Fruit fly (Drosophila melanogaster) whole organism, embryonic: ENCODE data around the gene RpS5b.

Experiments
- B-H1 ChIP-seq: fragments of 200-800 bp; sonication (Bioruptor generic); IDR thresholded peaks from 3 replicates; pipeline ENCODE4 v1.3.6; 2022; ENCODE audit warnings: missing biosample characterization, missing genetic modification characterization
- CG10147 ChIP-seq: fragments of 200-800 bp; sonication (Bioruptor generic); optimal IDR thresholded peaks from 2 replicates; lab custom pipeline; 2019; ENCODE audit warnings: missing biosample characterization, mild to moderate bottlenecking, missing genetic modification characterization, moderate library complexity
- CG10321 ChIP-seq: fragments of 200-800 bp; sonication (Bioruptor generic); IDR thresholded peaks from 2 replicates; pipeline ENCODE4 v1.3.6; 2022; ENCODE audit warnings: missing biosample characterization, missing genetic modification characterization
- CG10959 ChIP-seq: fragments of 200-800 bp; sonication (Bioruptor generic); IDR thresholded peaks from 2 replicates; pipeline ENCODE4 v1.3.6; 2022; ENCODE audit warnings: missing biosample characterization, missing genetic modification characterization
- CG11085 ChIP-seq: fragments of 200-800 bp; sonication (Bioruptor generic); IDR thresholded peaks from 2 replicates; pipeline ENCODE4 v1.3.6; 2022; ENCODE audit warnings: missing biosample characterization, missing genetic modification characterization
- CG12155 ChIP-seq: fragments of 200-800 bp; sonication (Bioruptor generic); optimal IDR thresholded peaks from 3 replicates; lab custom pipeline; 2016; ENCODE audit warnings: missing biosample characterization, missing genetic modification characterization
- CG12659 ChIP-seq: fragments of 200-800 bp; sonication (Bioruptor generic); optimal IDR thresholded peaks from 3 replicates; lab custom pipeline; 2017; ENCODE audit warnings: mild to moderate bottlenecking, missing biosample characterization, missing genetic modification reagents, missing genetic modification characterization
- CG14710 ChIP-seq: fragments of 200-800 bp; sonication (Bioruptor generic); optimal IDR thresholded peaks from 3 replicates; lab custom pipeline; 2019; ENCODE audit warnings: missing biosample characterization, mild to moderate bottlenecking, missing genetic modification characterization, moderate library complexity
- CG14860 ChIP-seq: fragments of 200-800 bp; sonication (Bioruptor generic); IDR thresholded peaks from 3 replicates; pipeline ENCODE4 v1.3.6; 2022; ENCODE audit warnings: missing biosample characterization, missing genetic modification characterization; ENCODE audit not compliant: partially characterized antibody
- CG15601 ChIP-seq: fragments of 200-800 bp; sonication (Bioruptor generic); optimal IDR thresholded peaks from 3 replicates; lab custom pipeline; 2019; ENCODE audit warnings: missing biosample characterization, mild to moderate bottlenecking, missing genetic modification characterization, moderate library complexity
- CG17328 ChIP-seq: fragments of 200-800 bp; sonication (Bioruptor generic); IDR thresholded peaks from 2 replicates; pipeline ENCODE4 v1.3.6; 2022; ENCODE audit warnings: missing biosample characterization, missing genetic modification characterization
- CG17568 ChIP-seq: fragments of 200-800 bp; sonication (Bioruptor generic); optimal IDR thresholded peaks from 2 replicates; lab custom pipeline; 2018; ENCODE audit warnings: missing biosample characterization, mild to moderate bottlenecking, missing genetic modification characterization, moderate library complexity
- CG17829 ChIP-seq: fragments of 200-800 bp; optimal IDR thresholded peaks from 2 replicates; lab custom pipeline; 2019; ENCODE audit warnings: missing biosample characterization, mild to moderate bottlenecking, missing genetic modification characterization, moderate library complexity
- CG32767 ChIP-seq: fragments of 200-800 bp; sonication (Bioruptor generic); IDR thresholded peaks from 2 replicates; pipeline ENCODE4 v1.3.6; 2022; ENCODE audit warnings: missing biosample characterization, missing genetic modification characterization
- CG34422 ChIP-seq: fragments of 200-800 bp; sonication (Bioruptor generic); IDR thresholded peaks from 3 replicates; pipeline ENCODE4 v1.3.6; 2022; ENCODE audit warnings: missing biosample characterization, missing genetic modification characterization
- CG3995 ChIP-seq: fragments of 200-800 bp; sonication (Bioruptor generic); optimal IDR thresholded peaks from 3 replicates; lab custom pipeline; 2016; ENCODE audit warnings: missing biosample characterization, missing genetic modification characterization
- CG42726 ChIP-seq: fragments of 200-800 bp; sonication (Bioruptor generic); IDR thresholded peaks from 2 replicates; pipeline ENCODE4 v1.3.6; 2022; ENCODE audit warnings: missing biosample characterization, missing genetic modification characterization; ENCODE audit not compliant: partially characterized antibody
- CG4617 ChIP-seq: fragments of 200-800 bp; sonication (Bioruptor generic); optimal IDR thresholded peaks from 3 replicates; lab custom pipeline; 2016; ENCODE audit warnings: missing biosample characterization, missing genetic modification characterization, borderline replicate concordance
- CG5180 ChIP-seq: fragments of 200-800 bp; sonication (Bioruptor generic); optimal IDR thresholded peaks from 3 replicates; lab custom pipeline; 2017; ENCODE audit warnings: missing biosample characterization, missing genetic modification characterization, mild to moderate bottlenecking, moderate library complexity, missing genetic modification reagents
- CG6689 ChIP-seq: fragments of 200-800 bp; sonication (Bioruptor generic); IDR thresholded peaks from 2 replicates; pipeline ENCODE4 v1.3.6; 2022; ENCODE audit warnings: missing biosample characterization, missing genetic modification characterization
- CG8388 ChIP-seq: fragments of 200-800 bp; sonication (Bioruptor generic); optimal IDR thresholded peaks from 2 replicates; lab custom pipeline; 2019; ENCODE audit warnings: missing biosample characterization, mild to moderate bottlenecking, missing genetic modification characterization, moderate library complexity
- CG9437 ChIP-seq: fragments of 200-800 bp; sonication (Bioruptor generic); optimal IDR thresholded peaks from 2 replicates; lab custom pipeline; 2018; ENCODE audit warnings: missing biosample characterization, mild to moderate bottlenecking, missing genetic modification characterization
- D ChIP-seq, 2 experiments: fragments of 200-800 bp in 1 of 2; fragments of >200 bp in 1 of 2; sonication (Bioruptor generic) in 1 of 2; optimal IDR thresholded peaks; 2 replicates in 1 of 2; 3 replicates in 1 of 2; lab custom pipeline; 2017; ENCODE audit warnings: mild to moderate bottlenecking in 1 of 2, missing biosample characterization in 1 of 2, missing genetic modification characterization in 1 of 2, missing genetic modification reagents in 1 of 2
- E2f1 ChIP-seq: fragments of 200-800 bp; sonication (Bioruptor generic); IDR thresholded peaks from 2 replicates; pipeline ENCODE4 v1.3.6; 2022; ENCODE audit warnings: missing biosample characterization, missing genetic modification characterization
- HmgZ ChIP-seq: fragments of 200-800 bp; sonication (Bioruptor generic); optimal IDR thresholded peaks from 2 replicates; lab custom pipeline; 2018; ENCODE audit warnings: missing biosample characterization, mild to moderate bottlenecking, missing genetic modification characterization
- Lim3 ChIP-seq: fragments of 200-800 bp; sonication (Bioruptor generic); IDR thresholded peaks from 2 replicates; pipeline ENCODE4 v1.3.6; 2022; ENCODE audit warnings: missing biosample characterization, missing genetic modification characterization
- Mes4 ChIP-seq: fragments of 200-800 bp; sonication (Bioruptor generic); optimal IDR thresholded peaks from 2 replicates; lab custom pipeline; 2016; ENCODE audit warnings: missing biosample characterization, missing genetic modification characterization
- NfI ChIP-seq: fragments of 200-800 bp; sonication (Bioruptor generic); optimal IDR thresholded peaks from 3 replicates; lab custom pipeline; 2018; ENCODE audit warnings: missing biosample characterization, mild to moderate bottlenecking, missing genetic modification characterization, moderate library complexity
- Rx ChIP-seq: fragments of 200-800 bp; sonication (Bioruptor generic); IDR thresholded peaks from 2 replicates; pipeline ENCODE4 v1.3.6; 2022; ENCODE audit warnings: missing biosample characterization, missing genetic modification characterization
- Spps ChIP-seq: fragments of 200-800 bp; sonication (Bioruptor generic); optimal IDR thresholded peaks from 2 replicates; lab custom pipeline; 2018; ENCODE audit warnings: missing biosample characterization, mild to moderate bottlenecking, missing genetic modification characterization
- Sry-β ChIP-seq: fragments of 200-800 bp; sonication (Bioruptor generic); optimal IDR thresholded peaks from 2 replicates; lab custom pipeline; 2018; ENCODE audit warnings: missing biosample characterization, mild to moderate bottlenecking, missing genetic modification characterization, moderate library complexity
- Xbp1 ChIP-seq: fragments of 200-800 bp; sonication (Bioruptor generic); optimal IDR thresholded peaks from 3 replicates; lab custom pipeline; 2016; ENCODE audit warnings: missing biosample characterization, mild to moderate bottlenecking, missing genetic modification characterization
- aop ChIP-seq: fragments of 200-800 bp; sonication (Bioruptor generic); IDR thresholded peaks from 2 replicates; pipeline ENCODE4 v1.3.6; 2022; ENCODE audit warnings: missing biosample characterization, missing genetic modification characterization
- crp ChIP-seq, 2 experiments: fragments of 200-800 bp; sonication (Bioruptor generic); optimal IDR thresholded peaks; 2 replicates in 1 of 2; 3 replicates in 1 of 2; lab custom pipeline; 2017; ENCODE audit warnings: missing biosample characterization in 2 of 2, missing genetic modification characterization in 2 of 2, mild to moderate bottlenecking in 1 of 2, moderate library complexity in 1 of 2
- en ChIP-seq: fragments of 200-800 bp; sonication (Bioruptor generic); optimal IDR thresholded peaks from 2 replicates; lab custom pipeline; 2016; ENCODE audit warnings: missing biosample characterization, missing genetic modification characterization
- ewg ChIP-seq: fragments of 200-800 bp; sonication (Bioruptor generic); optimal IDR thresholded peaks from 3 replicates; lab custom pipeline; 2017; ENCODE audit warnings: mild to moderate bottlenecking, missing biosample characterization, missing genetic modification reagents, missing genetic modification characterization
- exex ChIP-seq: fragments of 200-800 bp; sonication (Bioruptor generic); optimal IDR thresholded peaks from 4 replicates; lab custom pipeline; 2018; ENCODE audit warnings: missing biosample characterization, mild to moderate bottlenecking, missing genetic modification characterization, moderate library complexity
- gcm2 ChIP-seq: fragments of 200-800 bp; sonication (Bioruptor generic); optimal IDR thresholded peaks from 2 replicates; lab custom pipeline; 2016; ENCODE audit warnings: missing biosample characterization, missing genetic modification characterization
- kni ChIP-seq: fragments of 200-800 bp; sonication (Bioruptor generic); optimal IDR thresholded peaks from 3 replicates; lab custom pipeline; 2017; ENCODE audit warnings: mild to moderate bottlenecking, missing biosample characterization, missing genetic modification reagents, missing genetic modification characterization
- pfk ChIP-seq: fragments of 200-800 bp; sonication (Bioruptor generic); optimal IDR thresholded peaks from 2 replicates; lab custom pipeline; 2018; ENCODE audit warnings: missing biosample characterization, mild to moderate bottlenecking, missing genetic modification characterization, moderate library complexity
- pzg ChIP-seq: fragments of 200-800 bp; sonication (Bioruptor generic); optimal IDR thresholded peaks from 3 replicates; lab custom pipeline; 2018; ENCODE audit warnings: missing biosample characterization, mild to moderate bottlenecking, missing genetic modification characterization, moderate library complexity
- rib ChIP-seq: fragments of 200-800 bp; sonication (Bioruptor generic); IDR thresholded peaks from 2 replicates; pipeline ENCODE4 v1.3.6; 2022; ENCODE audit warnings: missing biosample characterization, missing genetic modification characterization
- sd ChIP-seq: fragments of 200-800 bp; sonication (Bioruptor generic); optimal IDR thresholded peaks from 3 replicates; lab custom pipeline; 2018; ENCODE audit warnings: missing biosample characterization, mild to moderate bottlenecking, missing genetic modification characterization, moderate library complexity
- sob ChIP-seq: fragments of 200-800 bp; sonication (Bioruptor generic); IDR thresholded peaks from 2 replicates; pipeline ENCODE4 v1.3.6; 2022; ENCODE audit warnings: missing biosample characterization, missing genetic modification characterization
- sr ChIP-seq: fragments of 200-800 bp; sonication (Bioruptor generic); IDR thresholded peaks from 3 replicates; pipeline ENCODE4 v1.3.6; 2022; ENCODE audit warnings: missing biosample characterization, missing genetic modification characterization
- tgo ChIP-seq: fragments of 200-800 bp; sonication (Bioruptor generic); IDR thresholded peaks from 3 replicates; pipeline ENCODE4 v1.3.6; 2022; ENCODE audit warnings: missing biosample characterization, missing genetic modification characterization

RpS5b gene

DNA sequence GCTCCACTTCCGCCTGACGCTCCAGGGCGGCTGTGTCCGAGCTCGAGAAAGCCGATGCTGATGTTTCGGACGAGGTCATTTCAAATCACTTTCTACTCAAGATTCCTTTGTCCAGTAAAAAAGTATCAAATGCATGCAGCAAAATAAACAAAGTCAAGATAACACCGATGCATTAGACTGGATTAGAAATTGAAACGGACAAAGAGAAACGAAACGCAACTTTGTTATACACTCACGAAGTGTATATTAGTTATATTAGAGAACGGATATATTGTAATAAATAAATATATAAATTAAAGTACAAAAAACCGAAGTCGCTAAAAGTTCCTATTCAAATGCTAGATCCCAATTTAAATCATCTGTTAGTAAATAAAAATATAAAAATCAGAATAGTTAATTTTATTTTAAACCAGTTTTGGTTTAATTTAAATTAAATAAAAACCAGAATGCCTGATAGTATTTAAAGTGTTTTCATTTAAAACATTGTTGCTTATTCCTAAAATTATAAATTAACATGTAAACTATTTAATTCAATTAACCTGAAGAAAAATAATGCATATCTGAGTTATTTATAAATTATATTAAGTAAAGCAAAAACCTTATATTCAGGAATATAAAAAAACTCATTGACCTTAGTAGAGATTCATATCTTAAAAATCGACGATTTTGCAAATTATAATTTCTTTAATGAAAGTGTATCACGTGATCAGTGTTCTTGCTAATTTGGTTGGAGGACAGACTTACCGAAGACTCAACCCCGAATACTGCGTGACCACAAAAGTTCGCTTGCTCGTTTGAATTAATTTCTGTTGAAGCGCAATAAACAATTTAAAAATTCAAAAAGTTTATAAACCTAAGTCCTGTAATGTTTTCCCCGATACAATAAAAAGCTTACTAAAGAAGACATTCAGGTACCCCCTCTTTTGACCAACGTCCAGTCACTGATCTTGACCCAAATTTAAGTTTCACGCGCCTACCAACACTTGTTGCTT is 7.3 kb downstream of the RpS5b start, which contains the start of gene Dph2 (continued):
- peak; percentile 61 for TF ChIP-seq CG10321
- no peak for TF ChIP-seq CG14860 (GFP tag; lab: Robert Waterston, UW)
- peak; percentile 53; the same call in 1 of the 2 replicates for TF ChIP-seq rib (GFP tag; lab: Robert Waterston, UW)
- TF ChIP-seq Rx, result peak; percentile 45; the same call in 1 of the 2 replicates
- TF ChIP-seq CG32767, result peak; percentile 77
- TF ChIP-seq CG17829 (tag; lab: Kevin White, UChicago), result peak; percentile 86
- TF ChIP-seq CG12155 (GFP tag; lab: Kevin White, UChicago), result peak; percentile 35
- no peak for TF ChIP-seq gcm2
- 0 out of 2 replicates have a peak, but pooled peaks have one; percentile 57 for TF ChIP-seq CG42726 (GFP tag; lab: Robert Waterston, UW)
- peak; percentile 77 for TF ChIP-seq CG14710 (tag; lab: Kevin White, UChicago)
- TF ChIP-seq CG6689 (GFP tag; lab: Robert Waterston, UW), result peak; percentile 75
- TF ChIP-seq B-H1 (GFP tag; lab: Robert Waterston, UW), result peak; percentile 67
- TF ChIP-seq CG10147, result peak; percentile 56
- peak; percentile 49 for TF ChIP-seq CG10959 (GFP tag; lab: Robert Waterston, UW)
- TF ChIP-seq exex, result peak; percentile 18
- peak; percentile 26 for TF ChIP-seq en (GFP tag; lab: Kevin White, UChicago)
- TF ChIP-seq sob, result peak; percentile 79
- TF ChIP-seq CG3995 (GFP tag; lab: Kevin White, UChicago), result peak; percentile 89
- peak; percentile 82 for TF ChIP-seq tgo (GFP tag; lab: Robert Waterston, UW)
- peak; percentile 50 for TF ChIP-seq NfI (GFP tag; lab: Kevin White, UChicago)
- TF ChIP-seq sd, result no peak
- TF ChIP-seq crp (GFP tag; optimal IDR thresholded peaks at IDR 0.05; lab: Kevin White, UChicago), result no peak
- TF ChIP-seq CG8388 (GFP tag; lab: Kevin White, UChicago), result peak; percentile 78
- no peak for TF ChIP-seq Mes4 (GFP tag; lab: Kevin White, UChicago)
- peak; percentile 98 for TF ChIP-seq pfk (GFP tag; lab: Kevin White, UChicago)
- TF ChIP-seq, all 482 proteins: peak for 307

- TF ChIP-seq pzg (GFP tag; lab: Kevin White, UChicago) (peak; percentile 70), Xbp1 (no peak), aop (GFP tag; lab: Robert Waterston, UW) (no peak), sr (no peak), CG11085 (GFP tag; lab: Robert Waterston, UW) (no peak), CG5180 (GFP tag; lab: Kevin White, UChicago) (no peak), ewg (peak; percentile 30), Lim3 (no peak), CG4617 (GFP tag; lab: Kevin White, UChicago) (peak; percentile 91), Spps (tag; lab: Kevin White, UChicago) (no peak), CG15601 (tag; lab: Kevin White, UChicago) (no peak), E2f1 (GFP tag; lab: Robert Waterston, UW) (no peak), rib (GFP tag; lab: Robert Waterston, UW) (no peak), HmgZ (tag; lab: Kevin White, UChicago) (peak; percentile 41), CG34422 (GFP tag; lab: Robert Waterston, UW) (peak; percentile 61; the same call in 2 of the 3 replicates), CG9437 (GFP tag; lab: Kevin White, UChicago) (peak; percentile 57), CG17328 (no peak), kni (GFP tag; lab: Kevin White, UChicago) (no peak), CG12659 (peak; percentile 23), Sry-β (peak; percentile 5), D (optimal IDR thresholded peaks at IDR 0.05; lab: Kevin White, UChicago) (no peak), D (GFP tag; optimal IDR thresholded peaks at IDR 0.05; lab: Kevin White, UChicago) (no peak), CG17568 (no peak)
These were observed 11.2 kb downstream of the RpS5b start, which contains the start of the genes CycC and UQCR-C1 for dm6 chr3R:14890064-14890709. Gene CycC (minus strand): TSS chr3R:14890205. Gene UQCR-C1 (plus strand): TSS chr3R:14890231.
